Worm (Caenorhabditis elegans) whole organism, L4 larva: ENCODE results near the gene irk-2.

ENCODE experiments used
- D1046.2 ChIP-seq: fragments of 200-800 bp; sonication (Bioruptor generic); IDR thresholded peaks from 2 replicates; pipeline ENCODE4 v1.3.6; 2022; ENCODE audit warnings: missing genetic modification characterization, missing compliant biosample characterization
- F10B5.3 ChIP-seq: sonication (generic microtip); optimal IDR thresholded peaks from 2 replicates; lab custom pipeline; 2016; ENCODE audit warnings: mild to moderate bottlenecking, missing genetic modification characterization, missing compliant biosample characterization
- F26F4.8 ChIP-seq: fragments of 200-800 bp; sonication (Bioruptor generic); conservative IDR thresholded peaks from 2 replicates; pipeline ENCODE4 v1.3.6; 2022; ENCODE audit warnings: missing genetic modification characterization, missing compliant biosample characterization
- Y5F2A.4 ChIP-seq: fragments of 200-800 bp; sonication (Bioruptor generic); optimal IDR thresholded peaks from 2 replicates; lab custom pipeline; 2018; ENCODE audit warnings: mild to moderate bottlenecking, missing genetic modification characterization, missing compliant biosample characterization
- Y75B8A.6 ChIP-seq: fragments of 200-800 bp; sonication (Bioruptor generic); IDR thresholded peaks from 2 replicates; pipeline ENCODE4 v1.3.6; 2022; ENCODE audit warnings: missing genetic modification reagents, missing genetic modification characterization, missing compliant biosample characterization
- aly-2 ChIP-seq: sonication (generic microtip); optimal IDR thresholded peaks from 2 replicates; lab custom pipeline; 2018; ENCODE audit warnings: missing biosample characterization, missing genetic modification characterization
- ama-1 ChIP-seq: fragments of 150-350 bp; optimal IDR thresholded peaks from 2 replicates; lab custom pipeline; 2014; ENCODE audit warnings: inconsistent platforms, mixed read lengths
- arid-1 ChIP-seq: fragments of 200-800 bp; sonication (Bioruptor generic); conservative IDR thresholded peaks from 2 replicates; pipeline ENCODE4 v1.3.6; 2022; ENCODE audit warnings: missing genetic modification reagents, missing genetic modification characterization, missing compliant biosample characterization
- ceh-28 ChIP-seq: fragments of 150-350 bp; optimal IDR thresholded peaks from 2 replicates; lab custom pipeline; 2014; ENCODE audit warnings: missing biosample characterization, missing genetic modification reagents, missing genetic modification characterization
- ceh-32 ChIP-seq: sonication (generic microtip); optimal IDR thresholded peaks from 2 replicates; lab custom pipeline; 2016; ENCODE audit warnings: mild to moderate bottlenecking, missing genetic modification characterization, missing compliant biosample characterization; ENCODE audit not compliant: poor library complexity
- ceh-82 ChIP-seq: sonication (generic microtip); optimal IDR thresholded peaks from 2 replicates; lab custom pipeline; 2017; ENCODE audit warnings: missing biosample characterization, missing genetic modification characterization
- ctbp-1 ChIP-seq: fragments of 200-800 bp; sonication (Bioruptor generic); IDR thresholded peaks from 2 replicates; pipeline ENCODE4 v1.3.6; 2022; ENCODE audit warnings: missing genetic modification reagents, missing genetic modification characterization, missing compliant biosample characterization
- daf-16 ChIP-seq, 3 experiments: sonication (generic microtip); optimal IDR thresholded peaks; 2 replicates each; lab custom pipeline; 2016 to 2017; ENCODE audit warnings: missing genetic modification characterization in 3 of 3, missing genetic modification reagents in 3 of 3, mild to moderate bottlenecking in 2 of 3, missing compliant biosample characterization in 2 of 3, missing biosample characterization in 1 of 3, moderate library complexity in 1 of 3
- daf-8 ChIP-seq: fragments of 200-800 bp; sonication (Bioruptor generic); IDR thresholded peaks from 2 replicates; pipeline ENCODE4 v1.3.6; 2022; ENCODE audit warnings: missing genetic modification characterization, missing compliant biosample characterization
- dmd-6 ChIP-seq: fragments of 200-800 bp; sonication (Bioruptor generic); IDR thresholded peaks from 2 replicates; pipeline ENCODE4 v1.3.6; 2022; ENCODE audit warnings: missing genetic modification reagents, missing genetic modification characterization, missing compliant biosample characterization
- dmd-8 ChIP-seq: fragments of 200-800 bp; sonication (Bioruptor generic); IDR thresholded peaks from 2 replicates; pipeline ENCODE4 v1.3.6; 2022; ENCODE audit warnings: missing genetic modification characterization, missing compliant biosample characterization
- egl-27 ChIP-seq: sonication (generic microtip); optimal IDR thresholded peaks from 3 replicates; lab custom pipeline; 2017; ENCODE audit warnings: missing biosample characterization, missing genetic modification reagents, missing genetic modification characterization
- hlh-30 ChIP-seq: sonication (generic microtip); optimal IDR thresholded peaks from 2 replicates; lab custom pipeline; 2017; ENCODE audit warnings: antibody characterized with exemption, mild to moderate bottlenecking, missing genetic modification characterization, missing compliant biosample characterization; ENCODE audit not compliant: insufficient read depth
- jun-1 ChIP-seq: fragments of 150-350 bp; optimal IDR thresholded peaks from 2 replicates; lab custom pipeline; 2014; ENCODE audit warnings: missing biosample characterization, missing genetic modification reagents, missing genetic modification characterization
- lin-1 ChIP-seq: fragments of 200-800 bp; sonication (Bioruptor generic); IDR thresholded peaks from 2 replicates; pipeline ENCODE4 v1.3.6; 2022; ENCODE audit warnings: missing genetic modification reagents, missing genetic modification characterization, missing compliant biosample characterization
- lin-13 ChIP-seq: fragments of 150-350 bp; optimal IDR thresholded peaks from 2 replicates; lab custom pipeline; 2014; ENCODE audit warnings: missing biosample characterization, missing genetic modification reagents, missing genetic modification characterization
- lin-29 ChIP-seq: fragments of 200-800 bp; sonication (Bioruptor generic); IDR thresholded peaks from 2 replicates; pipeline ENCODE4 v1.3.6; 2022; ENCODE audit warnings: missing genetic modification reagents, missing genetic modification characterization, missing compliant biosample characterization
- lin-39 ChIP-seq: fragments of 150-350 bp; optimal IDR thresholded peaks from 2 replicates; lab custom pipeline; 2014; ENCODE audit warnings: missing biosample characterization, missing genetic modification reagents, missing genetic modification characterization
- lir-3 ChIP-seq: sonication (generic microtip); optimal IDR thresholded peaks from 2 replicates; lab custom pipeline; 2016; ENCODE audit warnings: mild to moderate bottlenecking, missing genetic modification characterization, missing compliant biosample characterization
- lsy-2 ChIP-seq, 2 experiments: fragments of 150-350 bp in 1 of 2; sonication (generic microtip) in 1 of 2; optimal IDR thresholded peaks; 2 replicates each; lab custom pipeline; 2014 to 2017; ENCODE audit warnings: missing biosample characterization in 2 of 2, missing genetic modification characterization in 2 of 2
- madf-5 ChIP-seq, 2 experiments: fragments of 200-800 bp; sonication (Bioruptor generic); IDR thresholded peaks; 2 replicates each; pipeline ENCODE4 v1.3.6; 2022; ENCODE audit warnings: missing compliant biosample characterization in 2 of 2, missing genetic modification characterization in 2 of 2
- mdt-29 ChIP-seq: fragments of 200-800 bp; sonication (Bioruptor generic); IDR thresholded peaks from 2 replicates; pipeline ENCODE4 v1.3.6; 2022; ENCODE audit warnings: missing genetic modification reagents, missing genetic modification characterization, missing compliant biosample characterization
- mep-1 ChIP-seq: fragments of 150-350 bp; sonication (generic microtip); optimal IDR thresholded peaks from 3 replicates; lab custom pipeline; 2014; ENCODE audit warnings: missing biosample characterization, missing genetic modification characterization
- mes-2 ChIP-seq: sonication (generic microtip); optimal IDR thresholded peaks from 2 replicates; lab custom pipeline; 2016; ENCODE audit warnings: missing genotype, mild to moderate bottlenecking, missing genetic modification characterization, missing compliant biosample characterization; ENCODE audit not compliant: poor library complexity, severe bottlenecking
- mxl-3 ChIP-seq: fragments of 200-800 bp; sonication (Bioruptor generic); optimal IDR thresholded peaks from 2 replicates; lab custom pipeline; 2018; ENCODE audit warnings: mild to moderate bottlenecking, missing genetic modification characterization, missing compliant biosample characterization
- nhr-102 ChIP-seq: sonication (generic microtip); optimal IDR thresholded peaks from 2 replicates; lab custom pipeline; 2016; ENCODE audit warnings: mild to moderate bottlenecking, missing genetic modification characterization, moderate library complexity, missing compliant biosample characterization
- nhr-237 ChIP-seq: sonication (generic microtip); optimal IDR thresholded peaks from 2 replicates; lab custom pipeline; 2017; ENCODE audit warnings: missing biosample characterization, missing genetic modification characterization
- nhr-25 ChIP-seq: sonication (generic microtip); optimal IDR thresholded peaks from 2 replicates; lab custom pipeline; 2017; ENCODE audit warnings: missing genetic modification characterization, mild to moderate bottlenecking, missing compliant biosample characterization, antibody characterized with exemption, moderate library complexity, borderline replicate concordance; ENCODE audit not compliant: insufficient read depth
- nhr-28 ChIP-seq: fragments of 150-350 bp; optimal IDR thresholded peaks from 2 replicates; lab custom pipeline; 2014; ENCODE audit warnings: missing biosample characterization, missing genetic modification characterization
- nhr-42 ChIP-seq: fragments of 200-800 bp; sonication (Bioruptor generic); IDR thresholded peaks from 2 replicates; pipeline ENCODE4 v1.3.6; 2022; ENCODE audit warnings: missing genetic modification characterization, missing compliant biosample characterization
- nhr-6 ChIP-seq: fragments of 150-350 bp; optimal IDR thresholded peaks from 2 replicates; lab custom pipeline; 2014; ENCODE audit warnings: missing biosample characterization, missing genetic modification characterization
- nhr-76 ChIP-seq: fragments of 150-350 bp; optimal IDR thresholded peaks from 2 replicates; lab custom pipeline; 2014; ENCODE audit warnings: missing biosample characterization, missing genetic modification characterization
- pqm-1 ChIP-seq: sonication (generic microtip); optimal IDR thresholded peaks from 2 replicates; lab custom pipeline; 2017; ENCODE audit warnings: missing biosample characterization, missing genetic modification characterization
- rbr-2 ChIP-seq: sonication (generic microtip); optimal IDR thresholded peaks from 2 replicates; lab custom pipeline; 2016; ENCODE audit warnings: missing genotype, missing genetic modification characterization, missing compliant biosample characterization
- saeg-2 ChIP-seq: fragments of 200-800 bp; sonication (Bioruptor generic); IDR thresholded peaks from 2 replicates; pipeline ENCODE4 v1.3.6; 2022; ENCODE audit warnings: missing genetic modification reagents, missing genetic modification characterization, missing compliant biosample characterization
- sdz-12 ChIP-seq: fragments of 200-800 bp; sonication (Bioruptor generic); optimal IDR thresholded peaks from 2 replicates; lab custom pipeline; 2018; ENCODE audit warnings: mild to moderate bottlenecking, missing genetic modification characterization, missing compliant biosample characterization
- set-16 ChIP-seq: fragments of 200-800 bp; sonication (Bioruptor generic); IDR thresholded peaks from 2 replicates; pipeline ENCODE4 v1.3.6; 2022; ENCODE audit warnings: missing genetic modification reagents, missing genetic modification characterization, missing compliant biosample characterization
- skn-1 ChIP-seq: fragments of 150-350 bp; optimal IDR thresholded peaks from 2 replicates; lab custom pipeline; 2014; ENCODE audit warnings: missing biosample characterization, missing genetic modification characterization
- snpc-1.2 ChIP-seq: fragments of 200-800 bp; sonication (Bioruptor generic); IDR thresholded peaks from 2 replicates; pipeline ENCODE4 v1.3.6; 2022; ENCODE audit warnings: missing genetic modification reagents, missing genetic modification characterization, missing compliant biosample characterization
- snpc-4 ChIP-seq: fragments of 150-350 bp; optimal IDR thresholded peaks from 2 replicates; lab custom pipeline; 2014; ENCODE audit warnings: missing biosample characterization, missing genetic modification characterization
- spr-1 ChIP-seq: sonication (generic microtip); optimal IDR thresholded peaks from 2 replicates; lab custom pipeline; 2016; ENCODE audit warnings: mild to moderate bottlenecking, missing genetic modification characterization, missing compliant biosample characterization
- tra-1 ChIP-seq: fragments of 200-800 bp; sonication (Bioruptor generic); IDR thresholded peaks from 2 replicates; pipeline ENCODE4 v1.3.6; 2022; ENCODE audit warnings: missing genetic modification reagents, missing genetic modification characterization, missing compliant biosample characterization
- unc-130 ChIP-seq: sonication (generic microtip); optimal IDR thresholded peaks from 2 replicates; lab custom pipeline; 2016; ENCODE audit warnings: missing genetic modification reagents, missing genetic modification characterization, missing compliant biosample characterization
- unc-62 ChIP-seq, 3 experiments: fragments of 150-350 bp in 1 of 3; sonication (generic microtip); optimal IDR thresholded peaks in 2 of 3; peaks in 1 of 3; 1 replicate in 1 of 3; 2 replicates in 2 of 3; lab custom pipeline; 2014 to 2017; ENCODE audit warnings: missing biosample characterization in 3 of 3, missing genetic modification characterization in 3 of 3, missing genetic modification reagents in 3 of 3, missing genotype in 1 of 3
- vab-7 ChIP-seq: fragments of 200-800 bp; sonication (Bioruptor generic); IDR thresholded peaks from 2 replicates; pipeline ENCODE4 v1.3.6; 2022; ENCODE audit warnings: missing genetic modification reagents, missing genetic modification characterization, missing compliant biosample characterization
- zip-11 ChIP-seq: fragments of 200-800 bp; sonication (Bioruptor generic); IDR thresholded peaks from 2 replicates; pipeline ENCODE4 v1.3.6; 2022; ENCODE audit warnings: missing genetic modification characterization, missing compliant biosample characterization

Gene irk-2

ce11 chrX:727737-728136 is 13.4 kb upstream of the irk-2 start (continued):
- TF ChIP-seq skn-1 (no peak), nhr-42 (0 out of 2 replicates have a peak, but pooled peaks have one; percentile 55), madf-5 (GFP tag; IDR thresholded peaks at IDR 0.05; lab: Robert Waterston, UW) (no peak), nhr-28 (tag; lab: Kevin White, UChicago) (peak; percentile 79), nhr-76 (no peak), ceh-28 (tag; lab: Kevin White, UChicago) (peak; percentile 90), aly-2 (tag; lab: Kevin White, UChicago) (no peak), nhr-237 (tag; lab: Kevin White, UChicago) (no peak), saeg-2 (GFP tag; lab: Robert Waterston, UW) (no peak), tra-1 (GFP tag; lab: Robert Waterston, UW) (no peak), nhr-25 (tag; lab: Kevin White, UChicago) (peak; percentile 7), ceh-82 (tag; lab: Kevin White, UChicago) (no peak), rbr-2 (tag; lab: Kevin White, UChicago) (peak; percentile 73), pqm-1 (tag; lab: Kevin White, UChicago) (peak; percentile 22), egl-27 (no peak), D1046.2 (GFP tag; lab: Robert Waterston, UW) (no peak), lin-29 (no peak), lir-3 (peak; percentile 18), spr-1 (tag; lab: Kevin White, UChicago) (peak; percentile 53), ama-1 (no peak), lsy-2 (tag; optimal IDR thresholded peaks at IDR 0.05; lab: Kevin White, UChicago) (peak in 1 of 2 experiments; percentile 61), unc-130 (GFP tag; lab: Kevin White, UChicago) (no peak), mdt-29 (no peak), lin-13 (no peak), daf-16 (GFP tag; optimal IDR thresholded peaks at IDR 0.05; lab: Kevin White, UChicago) (peak; percentile 20 to 27), daf-16 (tag; optimal IDR thresholded peaks at IDR 0.05; lab: Kevin White, UChicago) (peak; percentile 82), ceh-32 (peak; percentile 5), unc-62 (GFP tag; optimal IDR thresholded peaks at IDR 0.05 in 1 of 2; lab: Kevin White, UChicago) (no peak), unc-62 (tag; optimal IDR thresholded peaks at IDR 0.05; lab: Kevin White, UChicago) (no peak), F26F4.8 (GFP tag; lab: Robert Waterston, UW) (no peak), dmd-6 (GFP tag; lab: Robert Waterston, UW) (peak; percentile 64), ctbp-1 (GFP tag; lab: Robert Waterston, UW) (peak; percentile 66), nhr-102 (tag; lab: Kevin White, UChicago) (no peak), vab-7 (GFP tag; lab: Robert Waterston, UW) (no peak), jun-1 (tag; lab: Kevin White, UChicago) (peak; percentile 69), hlh-30 (tag; lab: Kevin White, UChicago) (peak; percentile 81), snpc-4 (tag; lab: Kevin White, UChicago) (no peak), nhr-6 (tag; lab: Kevin White, UChicago) (peak; percentile 91), zip-11 (GFP tag; lab: Robert Waterston, UW) (no peak), Y75B8A.6 (GFP tag; lab: Robert Waterston, UW) (no peak), lin-39 (tag; lab: Kevin White, UChicago) (no peak), arid-1 (GFP tag; lab: Robert Waterston, UW) (peak; percentile 55; the same call in 1 of the 2 replicates), dmd-8 (GFP tag; lab: Robert Waterston, UW) (no peak), F10B5.3 (tag; lab: Kevin White, UChicago) (peak; percentile 84), mes-2 (tag; lab: Kevin White, UChicago) (peak; percentile 78), daf-8 (no peak), mxl-3 (GFP tag; lab: Kevin White, UChicago) (peak; percentile 78), sdz-12 (GFP tag; lab: Kevin White, UChicago) (no peak), set-16 (GFP tag; lab: Robert Waterston, UW) (no peak), lin-1 (GFP tag; lab: Robert Waterston, UW) (peak; percentile 58; the same call in 1 of the 2 replicates), mep-1 (tag; lab: Kevin White, UChicago) (peak; percentile 75), Y5F2A.4 (GFP tag; lab: Kevin White, UChicago) (no peak), snpc-1.2 (no peak)
